Worm (Caenorhabditis elegans): Measurements from ENCODE around the gene fbxa-155.

DNA sequence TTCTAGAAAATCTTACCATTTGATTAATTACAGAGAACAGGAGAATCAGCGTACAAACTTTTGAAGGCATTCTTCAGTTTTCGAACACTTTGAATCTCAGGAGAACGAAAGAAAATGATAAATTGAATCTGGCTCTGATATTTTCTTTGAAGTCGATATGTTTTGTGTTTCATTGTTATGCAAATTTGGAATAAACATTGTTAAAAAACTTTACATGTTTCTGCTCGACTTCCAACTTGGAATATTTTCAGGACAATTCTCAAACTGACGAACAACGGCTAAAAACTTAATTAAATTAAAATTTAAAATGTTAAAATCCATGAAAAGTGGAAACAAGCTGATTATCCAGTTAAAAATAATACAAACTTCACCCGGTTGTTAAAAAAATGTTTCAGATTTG lies 21.7 kb downstream of the fbxa-155 start, which contains the start of gene C05B5.1:
- no peak for TF ChIP-seq ztf-11 (tag; optimal IDR thresholded peaks at IDR 0.05)
- TF ChIP-seq lin-39 (tag; optimal IDR thresholded peaks at IDR 0.05) = no peak
